Fruit fly (Drosophila melanogaster): ENCODE measurements around the gene CG3106.

The CG3106 gene

DNA sequence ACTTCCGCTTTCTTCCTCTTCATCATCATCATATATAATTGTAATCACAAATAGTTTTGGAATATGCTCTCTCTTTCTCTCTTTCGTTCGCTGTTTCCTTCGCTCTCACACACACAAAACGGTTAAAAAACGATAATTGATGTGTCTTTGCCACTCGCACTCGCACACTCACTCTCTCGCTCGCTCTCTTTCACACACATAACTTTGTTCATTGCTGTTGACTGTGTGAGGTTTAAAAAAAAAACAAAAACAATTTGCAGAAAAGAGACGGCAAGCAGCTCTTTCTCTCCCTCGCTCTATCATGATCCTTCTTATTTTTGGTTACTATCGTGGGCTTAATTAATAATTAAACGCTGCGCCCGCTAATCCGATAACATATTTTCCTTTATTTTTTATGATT is 3.8 kb upstream of the CG3106 start (continued):
- TF ChIP-seq CG4328 (GFP tag; optimal IDR thresholded peaks at IDR 0.05) (no peak), wek (GFP tag; optimal IDR thresholded peaks at IDR 0.05) (no peak), bcd (GFP tag; optimal IDR thresholded peaks at IDR 0.05) (no peak), CG13424 (tag; optimal IDR thresholded peaks at IDR 0.05) (no peak), sob (GFP tag; IDR thresholded peaks at IDR 0.05) (0 out of 2 replicates have a peak, but pooled peaks have one; percentile 16), CG18011 (GFP tag; optimal IDR thresholded peaks at IDR 0.05) (no peak), slou (GFP tag; optimal IDR thresholded peaks at IDR 0.05) (no peak), CG32772 (GFP tag; IDR thresholded peaks at IDR 0.05) (0 out of 2 replicates have a peak, but pooled peaks have one; percentile 11), CG11247 (GFP tag; IDR thresholded peaks at IDR 0.05) (no peak), p53 (GFP tag; optimal IDR thresholded peaks at IDR 0.05) (no peak), CG2199 (GFP tag; IDR thresholded peaks at IDR 0.05) (0 out of 3 replicates have a peak, but pooled peaks have one; percentile 60), Scr (GFP tag; IDR thresholded peaks at IDR 0.05; ENCODE audit: partially characterized antibody) (0 out of 2 replicates have a peak, but pooled peaks have one; percentile 23), caup (GFP tag; optimal IDR thresholded peaks at IDR 0.05; ENCODE audit: severe bottlenecking) (no peak), CG7271 (tag; optimal IDR thresholded peaks at IDR 0.05) (no peak), Awh (GFP tag; IDR thresholded peaks at IDR 0.05) (no peak), CG12071 (GFP tag; optimal IDR thresholded peaks at IDR 0.05) (no peak), nmo (GFP tag; optimal IDR thresholded peaks at IDR 0.05) (no peak), Trl (optimal IDR thresholded peaks at IDR 0.05) (peak in 1 of 2 experiments; percentile 18), Trl (GFP tag; optimal IDR thresholded peaks at IDR 0.05) (no peak), eyg (GFP tag; optimal IDR thresholded peaks at IDR 0.05) (no peak), al (GFP tag; IDR thresholded peaks at IDR 0.05) (no peak), Elba2 (GFP tag; optimal IDR thresholded peaks at IDR 0.05) (no peak), Vsx1 (GFP tag; optimal IDR thresholded peaks at IDR 0.05) (no peak), CG32767 (GFP tag; IDR thresholded peaks at IDR 0.05) (no peak), CG9437 (GFP tag; optimal IDR thresholded peaks at IDR 0.05) (no peak), CG11695 (GFP tag; IDR thresholded peaks at IDR 0.05) (no peak), Mes4 (GFP tag; optimal IDR thresholded peaks at IDR 0.05) (no peak), gfzf (GFP tag; optimal IDR thresholded peaks at IDR 0.05) (no peak), klu (GFP tag; IDR thresholded peaks at IDR 0.05) (no peak), CG1792 (GFP tag; optimal IDR thresholded peaks at IDR 0.05) (no peak), CG6765 (GFP tag; optimal IDR thresholded peaks at IDR 0.05) (no peak), Taf1 (GFP tag; IDR thresholded peaks at IDR 0.05) (no peak), CG2712 (tag; optimal IDR thresholded peaks at IDR 0.05) (no peak), luna (GFP tag; optimal IDR thresholded peaks at IDR 0.05) (no peak), CG33557 (GFP tag; optimal IDR thresholded peaks at IDR 0.05) (no peak), inv (GFP tag; IDR thresholded peaks at IDR 0.05; ENCODE audit: partially characterized antibody) (no peak), nerfin-2 (GFP tag; IDR thresholded peaks at IDR 0.05; ENCODE audit: partially characterized antibody) (no peak), Fer3 (tag; optimal IDR thresholded peaks at IDR 0.05) (no peak), CG2120 (GFP tag; optimal IDR thresholded peaks at IDR 0.05) (no peak), CG17385 (GFP tag; optimal IDR thresholded peaks at IDR 0.05) (peak; percentile 34), CG3995 (GFP tag; optimal IDR thresholded peaks at IDR 0.05) (no peak), CG7928 (GFP tag; optimal IDR thresholded peaks at IDR 0.05) (no peak), sqz (GFP tag; optimal IDR thresholded peaks at IDR 0.05) (peak; percentile 73), CG8290 (GFP tag; optimal IDR thresholded peaks at IDR 0.05) (peak; percentile 48), CG8290 (tag; optimal IDR thresholded peaks at IDR 0.05) (peak in 1 of 2 experiments; percentile 26), CG17361 (GFP tag; IDR thresholded peaks at IDR 0.05) (no peak), stwl (tag; optimal IDR thresholded peaks at IDR 0.05) (peak; percentile 7), CG43689 (GFP tag; IDR thresholded peaks at IDR 0.05) (no peak), tll (GFP tag; optimal IDR thresholded peaks at IDR 0.05) (no peak), CG18476 (GFP tag; optimal IDR thresholded peaks at IDR 0.05) (no peak), CG13123 (GFP tag; optimal IDR thresholded peaks at IDR 0.05) (no peak)
